Fruit fly (Drosophila melanogaster) whole organism, embryonic: ENCODE measurements around the gene CG34454.
A peak's percentile ranks its signal among the peaks of the same experiment; 100 is the strongest.

Experiments
- Atf-2 ChIP-seq: fragments of 200-800 bp; sonication (Bioruptor generic); optimal IDR thresholded peaks from 2 replicates; lab custom pipeline; 2016; ENCODE audit warnings: missing biosample characterization, missing genetic modification characterization
- Atf3 ChIP-seq: fragments of 200-800 bp; sonication (Bioruptor generic); optimal IDR thresholded peaks from 3 replicates; lab custom pipeline; 2016; ENCODE audit warnings: missing biosample characterization, missing genetic modification characterization
- BEAF-32 ChIP-seq: fragments of 200-800 bp; sonication (Bioruptor generic); optimal IDR thresholded peaks from 3 replicates; lab custom pipeline; 2017; ENCODE audit warnings: missing biosample characterization, missing genetic modification characterization, mild to moderate bottlenecking, moderate library complexity, missing genetic modification reagents
- Bgb ChIP-seq: fragments of 200-800 bp; sonication (Bioruptor generic); IDR thresholded peaks from 2 replicates; pipeline ENCODE4 v1.3.6; 2022; ENCODE audit warnings: missing biosample characterization, missing genetic modification characterization; ENCODE audit not compliant: partially characterized antibody
- CG10431 ChIP-seq: fragments of 200-800 bp; sonication (Bioruptor generic); optimal IDR thresholded peaks from 3 replicates; lab custom pipeline; 2018; ENCODE audit warnings: missing biosample characterization, mild to moderate bottlenecking, missing genetic modification characterization
- CG11723 ChIP-seq: fragments of 200-800 bp; sonication (Bioruptor generic); optimal IDR thresholded peaks from 2 replicates; lab custom pipeline; 2017; ENCODE audit warnings: missing biosample characterization, mild to moderate bottlenecking, missing genetic modification characterization
- CG12659 ChIP-seq: fragments of 200-800 bp; sonication (Bioruptor generic); optimal IDR thresholded peaks from 3 replicates; lab custom pipeline; 2017; ENCODE audit warnings: mild to moderate bottlenecking, missing biosample characterization, missing genetic modification reagents, missing genetic modification characterization
- CG13287 ChIP-seq: fragments of 200-800 bp; sonication (Bioruptor generic); IDR thresholded peaks from 2 replicates; pipeline ENCODE4 v1.3.6; 2022; ENCODE audit warnings: missing biosample characterization, missing genetic modification characterization; ENCODE audit not compliant: partially characterized antibody
- CG15514 ChIP-seq: fragments of 200-800 bp; sonication (Bioruptor generic); optimal IDR thresholded peaks from 3 replicates; lab custom pipeline; 2017; ENCODE audit warnings: missing biosample characterization, missing genetic modification characterization, mild to moderate bottlenecking, moderate library complexity, missing genetic modification reagents
- CG17385 ChIP-seq: fragments of 200-800 bp; sonication (Bioruptor generic); optimal IDR thresholded peaks from 3 replicates; lab custom pipeline; 2018; ENCODE audit warnings: missing biosample characterization, mild to moderate bottlenecking, missing genetic modification characterization
- CG2129 ChIP-seq: fragments of 200-800 bp; sonication (Bioruptor generic); IDR thresholded peaks from 2 replicates; pipeline ENCODE4 v1.3.6; 2022; ENCODE audit warnings: missing biosample characterization, missing genetic modification characterization; ENCODE audit not compliant: partially characterized antibody
- CG4360 ChIP-seq: fragments of 200-800 bp; sonication (Bioruptor generic); IDR thresholded peaks from 2 replicates; pipeline ENCODE4 v1.3.6; 2022; ENCODE audit warnings: missing biosample characterization, missing genetic modification characterization
- CG4404 ChIP-seq: fragments of 200-800 bp; sonication (Bioruptor generic); IDR thresholded peaks from 2 replicates; pipeline ENCODE4 v1.3.6; 2022; ENCODE audit warnings: missing biosample characterization, missing genetic modification characterization
- CG4617 ChIP-seq: fragments of 200-800 bp; sonication (Bioruptor generic); optimal IDR thresholded peaks from 3 replicates; lab custom pipeline; 2016; ENCODE audit warnings: missing biosample characterization, missing genetic modification characterization, borderline replicate concordance
- CG6175 ChIP-seq: fragments of 200-800 bp; sonication (Bioruptor generic); IDR thresholded peaks from 3 replicates; pipeline ENCODE4 v1.3.6; 2022; ENCODE audit warnings: missing biosample characterization, missing genetic modification characterization
- CG9797 ChIP-seq: fragments of 200-800 bp; sonication (Bioruptor generic); optimal IDR thresholded peaks from 3 replicates; lab custom pipeline; 2018; ENCODE audit warnings: missing biosample characterization, mild to moderate bottlenecking, missing genetic modification characterization
- Dp ChIP-seq: fragments of 200-800 bp; sonication (Bioruptor generic); optimal IDR thresholded peaks from 2 replicates; lab custom pipeline; 2018; ENCODE audit warnings: missing biosample characterization, mild to moderate bottlenecking, missing genetic modification characterization, moderate library complexity
- Ets97D ChIP-seq: fragments of 200-800 bp; sonication (Bioruptor generic); optimal IDR thresholded peaks from 3 replicates; lab custom pipeline; 2016; ENCODE audit warnings: missing biosample characterization, missing genetic modification characterization
- HmgZ ChIP-seq: fragments of 200-800 bp; sonication (Bioruptor generic); optimal IDR thresholded peaks from 2 replicates; lab custom pipeline; 2018; ENCODE audit warnings: missing biosample characterization, mild to moderate bottlenecking, missing genetic modification characterization
- Hmx ChIP-seq: fragments of 200-800 bp; sonication (Bioruptor generic); optimal IDR thresholded peaks from 2 replicates; lab custom pipeline; 2016; ENCODE audit warnings: missing biosample characterization, missing genetic modification characterization
- MBD-R2 ChIP-seq: fragments of 200-800 bp; sonication (Bioruptor generic); IDR thresholded peaks from 2 replicates; pipeline ENCODE4 v1.3.6; 2022; ENCODE audit warnings: missing biosample characterization, missing genetic modification characterization
- MESR4 ChIP-seq: fragments of 200-800 bp; sonication (Bioruptor generic); optimal IDR thresholded peaks from 2 replicates; lab custom pipeline; 2018; ENCODE audit warnings: missing biosample characterization, mild to moderate bottlenecking, missing genetic modification characterization, moderate library complexity
- Myb ChIP-seq: fragments of 200-800 bp; sonication (Bioruptor generic); optimal IDR thresholded peaks from 2 replicates; lab custom pipeline; 2016; ENCODE audit warnings: missing biosample characterization, missing genetic modification characterization
- NK7.1 ChIP-seq: fragments of 200-800 bp; sonication (Bioruptor generic); optimal IDR thresholded peaks from 3 replicates; lab custom pipeline; 2016; ENCODE audit warnings: missing biosample characterization, missing genetic modification characterization
- Nf-YA ChIP-seq: fragments of 200-800 bp; sonication (Bioruptor generic); IDR thresholded peaks from 2 replicates; pipeline ENCODE4 v1.3.6; 2022; ENCODE audit warnings: missing biosample characterization, missing genetic modification characterization
- Nf-YC ChIP-seq: fragments of 200-800 bp; optimal IDR thresholded peaks from 3 replicates; lab custom pipeline; 2019; ENCODE audit warnings: missing biosample characterization, mild to moderate bottlenecking, missing genetic modification characterization, moderate library complexity
- Rx ChIP-seq: fragments of 200-800 bp; sonication (Bioruptor generic); IDR thresholded peaks from 2 replicates; pipeline ENCODE4 v1.3.6; 2022; ENCODE audit warnings: missing biosample characterization, missing genetic modification characterization
- Sry-δ ChIP-seq: fragments of 200-800 bp; sonication (Bioruptor generic); optimal IDR thresholded peaks from 2 replicates; lab custom pipeline; 2016; ENCODE audit warnings: missing biosample characterization, missing genetic modification characterization
- YL-1 ChIP-seq: fragments of 200-800 bp; sonication (Bioruptor generic); optimal IDR thresholded peaks from 3 replicates; lab custom pipeline; 2017; ENCODE audit warnings: missing biosample characterization, mild to moderate bottlenecking, missing genetic modification characterization
- bbx ChIP-seq: fragments of 200-800 bp; sonication (Bioruptor generic); IDR thresholded peaks from 2 replicates; pipeline ENCODE4 v1.3.6; 2022; ENCODE audit warnings: missing biosample characterization, missing genetic modification characterization; ENCODE audit not compliant: partially characterized antibody
- bigmax ChIP-seq: fragments of 200-800 bp; sonication (Bioruptor generic); optimal IDR thresholded peaks from 2 replicates; lab custom pipeline; 2018; ENCODE audit warnings: missing biosample characterization, mild to moderate bottlenecking, missing genetic modification characterization
- crol ChIP-seq: fragments of 200-800 bp; sonication (Bioruptor generic); IDR thresholded peaks from 2 replicates; pipeline ENCODE4 v1.3.6; 2022; ENCODE audit warnings: missing biosample characterization, missing genetic modification characterization
- dmrt11E ChIP-seq: fragments of 200-800 bp; sonication (Bioruptor generic); optimal IDR thresholded peaks from 3 replicates; lab custom pipeline; 2018; ENCODE audit warnings: missing biosample characterization, mild to moderate bottlenecking, missing genetic modification characterization, moderate library complexity
- dysf ChIP-seq: fragments of 200-800 bp; sonication (Bioruptor generic); IDR thresholded peaks from 3 replicates; pipeline ENCODE4 v1.3.6; 2022; ENCODE audit warnings: missing biosample characterization, missing genetic modification characterization
- gfzf ChIP-seq: fragments of 200-800 bp; sonication (Bioruptor generic); optimal IDR thresholded peaks from 2 replicates; lab custom pipeline; 2016; ENCODE audit warnings: missing biosample characterization, mild to moderate bottlenecking, missing genetic modification characterization, moderate library complexity
- hbn ChIP-seq: fragments of 200-800 bp; sonication (Bioruptor generic); IDR thresholded peaks from 2 replicates; pipeline ENCODE4 v1.3.6; 2022; ENCODE audit warnings: missing biosample characterization, missing genetic modification characterization; ENCODE audit not compliant: partially characterized antibody
- her ChIP-seq: fragments of 200-800 bp; sonication (Bioruptor generic); optimal IDR thresholded peaks from 2 replicates; lab custom pipeline; 2016; ENCODE audit warnings: missing biosample characterization, missing genetic modification characterization
- inv ChIP-seq: fragments of 200-800 bp; sonication (Bioruptor generic); IDR thresholded peaks from 2 replicates; pipeline ENCODE4 v1.3.6; 2022; ENCODE audit warnings: missing biosample characterization, missing genetic modification characterization; ENCODE audit not compliant: partially characterized antibody
- oc ChIP-seq: fragments of 200-800 bp; sonication (Bioruptor generic); optimal IDR thresholded peaks from 2 replicates; lab custom pipeline; 2018; ENCODE audit warnings: missing biosample characterization, mild to moderate bottlenecking, missing genetic modification characterization, moderate library complexity
- pros ChIP-seq: fragments of 200-800 bp; sonication (Bioruptor generic); optimal IDR thresholded peaks from 3 replicates; lab custom pipeline; 2019; ENCODE audit warnings: missing biosample characterization, mild to moderate bottlenecking, missing genetic modification characterization, moderate library complexity
- pzg ChIP-seq: fragments of 200-800 bp; sonication (Bioruptor generic); optimal IDR thresholded peaks from 3 replicates; lab custom pipeline; 2018; ENCODE audit warnings: missing biosample characterization, mild to moderate bottlenecking, missing genetic modification characterization, moderate library complexity
- ranshi ChIP-seq: fragments of 200-800 bp; sonication (Bioruptor generic); IDR thresholded peaks from 2 replicates; pipeline ENCODE4 v1.3.6; 2022; ENCODE audit warnings: missing biosample characterization, missing genetic modification characterization
- row ChIP-seq: fragments of 200-800 bp; sonication (Bioruptor generic); IDR thresholded peaks from 3 replicates; pipeline ENCODE4 v1.3.6; 2022; ENCODE audit warnings: missing biosample characterization, missing genetic modification characterization
- sc ChIP-seq, 3 experiments: fragments of >200 bp in 2 of 3; fragments of 200-800 bp in 1 of 3; sonication (Bioruptor generic) in 1 of 3; optimal IDR thresholded peaks; 2 replicates in 2 of 3; 3 replicates in 1 of 3; lab custom pipeline; 2017; ENCODE audit warnings: mild to moderate bottlenecking in 1 of 3, missing biosample characterization in 1 of 3, missing genetic modification characterization in 1 of 3, missing genetic modification reagents in 1 of 3
- sob ChIP-seq: fragments of 200-800 bp; sonication (Bioruptor generic); IDR thresholded peaks from 2 replicates; pipeline ENCODE4 v1.3.6; 2022; ENCODE audit warnings: missing biosample characterization, missing genetic modification characterization
- stwl ChIP-seq: fragments of 200-800 bp; sonication (Bioruptor generic); optimal IDR thresholded peaks from 3 replicates; lab custom pipeline; 2018; ENCODE audit warnings: missing biosample characterization, mild to moderate bottlenecking, missing genetic modification characterization, moderate library complexity
- trem ChIP-seq: fragments of 200-800 bp; optimal IDR thresholded peaks from 3 replicates; lab custom pipeline; 2019; ENCODE audit warnings: missing biosample characterization, mild to moderate bottlenecking, missing genetic modification characterization, moderate library complexity

CG34454 gene

dm6 chr3L:212520-212919 is 19.6 kb downstream of the CG34454 start, which contains the start of the genes thoc7 and Dis3l2 (continued):
- TF ChIP-seq Sry-δ (GFP tag; lab: Kevin White, UChicago) (peak; percentile 16), hbn (GFP tag; lab: Robert Waterston, UW) (no peak), CG9797 (GFP tag; lab: Kevin White, UChicago) (peak; percentile 79), CG4404 (GFP tag; lab: Robert Waterston, UW) (no peak), bbx (GFP tag; lab: Robert Waterston, UW) (peak; percentile 7; the same call in 1 of the 2 replicates), row (GFP tag; lab: Robert Waterston, UW) (0 out of 3 replicates have a peak, but pooled peaks have one; percentile 13), CG10431 (GFP tag; lab: Kevin White, UChicago) (no peak), CG13287 (GFP tag; lab: Robert Waterston, UW) (peak; percentile 42; the same call in 1 of the 2 replicates), YL-1 (GFP tag; lab: Kevin White, UChicago) (peak; percentile 44), ranshi (GFP tag; lab: Robert Waterston, UW) (no peak), MESR4 (GFP tag; lab: Kevin White, UChicago) (peak; percentile 80), Hmx (no peak), pzg (GFP tag; lab: Kevin White, UChicago) (peak; percentile 61), sob (GFP tag; lab: Robert Waterston, UW) (no peak), Ets97D (GFP tag; lab: Kevin White, UChicago) (no peak), stwl (tag; lab: Kevin White, UChicago) (peak; percentile 77), pros (GFP tag; lab: Kevin White, UChicago) (no peak), Bgb (GFP tag; lab: Robert Waterston, UW) (peak; percentile 19; the same call in 1 of the 2 replicates), Rx (GFP tag; lab: Robert Waterston, UW) (no peak), bigmax (peak; percentile 62), trem (peak; percentile 5), dysf (GFP tag; lab: Robert Waterston, UW) (no peak), CG15514 (GFP tag; lab: Kevin White, UChicago) (peak; percentile 32), her (GFP tag; lab: Kevin White, UChicago) (no peak), BEAF-32 (GFP tag; lab: Kevin White, UChicago) (peak; percentile 24), inv (GFP tag; lab: Robert Waterston, UW) (no peak), Nf-YA (GFP tag; lab: Robert Waterston, UW) (no peak), sc (optimal IDR thresholded peaks at IDR 0.05; lab: Kevin White, UChicago) (no peak), sc (GFP tag; optimal IDR thresholded peaks at IDR 0.05; lab: Kevin White, UChicago) (no peak), HmgZ (tag; lab: Kevin White, UChicago) (peak; percentile 0), Atf-2 (no peak), CG4617 (GFP tag; lab: Kevin White, UChicago) (peak; percentile 90), Myb (GFP tag; lab: Kevin White, UChicago) (no peak), NK7.1 (no peak), CG2129 (GFP tag; lab: Robert Waterston, UW) (no peak), Dp (peak; percentile 11), gfzf (GFP tag; lab: Kevin White, UChicago) (peak; percentile 87), CG12659 (GFP tag; lab: Kevin White, UChicago) (peak; percentile 12)

dm6 chr3L:211200-211599 is 20.9 kb downstream of the CG34454 start, which contains the start of gene Prp4k:
TSS of gene Prp4k (minus strand) at chr3L:211457.
- TF ChIP-seq BEAF-32 (GFP tag; lab: Kevin White, UChicago) (peak; percentile 11), CG17385 (GFP tag; lab: Kevin White, UChicago) (peak; percentile 92), CG11723 (no peak), CG6175 (GFP tag; lab: Robert Waterston, UW) (0 out of 3 replicates have a peak, but pooled peaks have one; percentile 11), oc (no peak), Dp (peak; percentile 4), CG9797 (GFP tag; lab: Kevin White, UChicago) (peak; percentile 62), bigmax (peak; percentile 56), Nf-YC (tag; lab: Kevin White, UChicago) (no peak), CG13287 (GFP tag; lab: Robert Waterston, UW) (peak; percentile 44; the same call in 1 of the 2 replicates), trem (peak; percentile 41), dmrt11E (tag; lab: Kevin White, UChicago) (no peak), Atf3 (GFP tag; lab: Kevin White, UChicago) (no peak), CG4360 (GFP tag; lab: Robert Waterston, UW) (no peak), MBD-R2 (GFP tag; lab: Robert Waterston, UW) (peak; percentile 61), crol (GFP tag; lab: Robert Waterston, UW) (peak; percentile 42; the same call in 1 of the 2 replicates), stwl (tag; lab: Kevin White, UChicago) (peak; percentile 50), her (GFP tag; lab: Kevin White, UChicago) (no peak)
